Fruit fly (Drosophila melanogaster): Measurements from ENCODE around the gene CG15385.

The CG15385 gene

DNA sequence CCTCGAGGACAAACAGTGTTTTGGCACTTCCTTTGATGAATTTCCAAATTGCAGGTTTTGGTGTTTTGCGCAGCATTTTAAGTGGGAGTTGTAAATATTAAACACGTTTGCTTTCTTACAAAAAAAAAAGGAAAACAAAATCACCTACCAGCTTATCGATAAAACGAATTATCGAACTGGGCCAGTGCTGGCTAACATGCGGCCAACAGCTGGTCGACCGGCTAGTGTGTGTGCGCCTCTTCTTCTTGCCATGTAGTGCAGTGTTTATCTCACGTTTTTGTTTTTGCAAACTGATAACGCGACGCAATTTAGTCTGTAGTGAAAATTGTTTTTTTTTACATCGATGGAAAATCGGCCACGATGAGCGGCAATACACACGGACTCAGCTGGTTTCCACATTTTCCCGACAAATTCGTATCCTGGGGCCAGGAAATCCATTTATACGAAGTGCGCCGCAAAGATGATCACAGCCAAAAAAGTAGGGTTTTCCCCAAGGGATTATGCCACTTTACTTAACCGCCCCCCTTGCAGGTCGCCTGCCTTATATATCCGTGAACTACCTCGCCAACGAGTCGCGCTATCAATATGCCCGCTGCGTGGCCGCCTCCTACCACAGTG lies 4.8 kb upstream of the CG15385 start, which contains the start of the genes CG15386, CG42371 and mio (continued):
- TF ChIP-seq NC2β (GFP tag; optimal IDR thresholded peaks at IDR 0.05), result no peak
- no peak for TF ChIP-seq fu2 (GFP tag; optimal IDR thresholded peaks at IDR 0.05)
- no peak for TF ChIP-seq gsb-n (tag; optimal IDR thresholded peaks at IDR 0.05)
- TF ChIP-seq CG2202 (tag; optimal IDR thresholded peaks at IDR 0.05), result no peak
- no peak for TF ChIP-seq CG13775 (GFP tag; optimal IDR thresholded peaks at IDR 0.05)
- TF ChIP-seq wdn (GFP tag; IDR thresholded peaks at IDR 0.05), result 0 out of 2 replicates have a peak, but pooled peaks have one; percentile 19
- peak; percentile 11; the same call in 1 of the 2 replicates for TF ChIP-seq Rfx (GFP tag; IDR thresholded peaks at IDR 0.05)
- TF ChIP-seq CG4404 (GFP tag; IDR thresholded peaks at IDR 0.05), result no peak
- no peak for TF ChIP-seq bigmax (GFP tag; optimal IDR thresholded peaks at IDR 0.05)
- no peak for TF ChIP-seq cas (GFP tag; IDR thresholded peaks at IDR 0.05)
- TF ChIP-seq CG9215 (GFP tag; IDR thresholded peaks at IDR 0.05), result no peak
- TF ChIP-seq CG4707 (GFP tag; optimal IDR thresholded peaks at IDR 0.05), result no peak
- TF ChIP-seq CG12104 (GFP tag; optimal IDR thresholded peaks at IDR 0.05), result no peak
- peak; percentile 52; the same call in 1 of the 3 replicates for TF ChIP-seq Opbp (GFP tag; IDR thresholded peaks at IDR 0.05; ENCODE audit: partially characterized antibody)
- TF ChIP-seq Atf6 (GFP tag; IDR thresholded peaks at IDR 0.05), result 0 out of 2 replicates have a peak, but pooled peaks have one; percentile 19
- TF ChIP-seq sisA (GFP tag; IDR thresholded peaks at IDR 0.05), result no peak
- TF ChIP-seq CG2712 (tag; optimal IDR thresholded peaks at IDR 0.05), result peak; percentile 2
- TF ChIP-seq dpn (GFP tag; optimal IDR thresholded peaks at IDR 0.05), result peak; percentile 15 to 38
- TF ChIP-seq cad (GFP tag; optimal IDR thresholded peaks at IDR 0.05), result no peak
- peak; percentile 68 for TF ChIP-seq CG34376 (GFP tag; optimal IDR thresholded peaks at IDR 0.05)
- no peak for TF ChIP-seq CG12744 (GFP tag; optimal IDR thresholded peaks at IDR 0.05)
- no peak for TF ChIP-seq Mes4 (GFP tag; optimal IDR thresholded peaks at IDR 0.05)
- TF ChIP-seq sob (GFP tag; IDR thresholded peaks at IDR 0.05), result peak; percentile 39; the same call in 1 of the 2 replicates
- no peak for TF ChIP-seq bab2 (GFP tag; optimal IDR thresholded peaks at IDR 0.05)
- TF ChIP-seq CG1024 (GFP tag; IDR thresholded peaks at IDR 0.05), result no peak
- no peak for TF ChIP-seq eve (GFP tag; optimal IDR thresholded peaks at IDR 0.05)
- no peak for TF ChIP-seq CG30020 (tag; optimal IDR thresholded peaks at IDR 0.05)
- no peak for TF ChIP-seq CG2129 (GFP tag; IDR thresholded peaks at IDR 0.05; ENCODE audit: partially characterized antibody)
- no peak for TF ChIP-seq Usf (GFP tag; optimal IDR thresholded peaks at IDR 0.05)
- TF ChIP-seq CG14014 (GFP tag; IDR thresholded peaks at IDR 0.05), result no peak
- TF ChIP-seq Fer1 (GFP tag; optimal IDR thresholded peaks at IDR 0.05), result peak; percentile 42
- TF ChIP-seq ab (GFP tag; optimal IDR thresholded peaks at IDR 0.05), result no peak
- no peak for TF ChIP-seq luna (GFP tag; optimal IDR thresholded peaks at IDR 0.05)
- TF ChIP-seq Asciz (GFP tag; optimal IDR thresholded peaks at IDR 0.05), result no peak
- TF ChIP-seq croc (GFP tag; conservative IDR thresholded peaks at IDR 0.05), result no peak
- peak; percentile 37 for TF ChIP-seq sug (tag; optimal IDR thresholded peaks at IDR 0.05)
- TF ChIP-seq mld (GFP tag; IDR thresholded peaks at IDR 0.05; ENCODE audit: partially characterized antibody), result no peak
- no peak for TF ChIP-seq CG17361 (GFP tag; IDR thresholded peaks at IDR 0.05)
- TF ChIP-seq al (GFP tag; IDR thresholded peaks at IDR 0.05), result no peak
- TF ChIP-seq Sox102F (GFP tag; optimal IDR thresholded peaks at IDR 0.05), result no peak
- no peak for TF ChIP-seq D (optimal IDR thresholded peaks at IDR 0.05)
- no peak for TF ChIP-seq D (GFP tag; optimal IDR thresholded peaks at IDR 0.05)
- TF ChIP-seq p53 (GFP tag; optimal IDR thresholded peaks at IDR 0.05), result no peak
- no peak for TF ChIP-seq CG15696 (tag; optimal IDR thresholded peaks at IDR 0.05)
- TF ChIP-seq CG15601 (tag; optimal IDR thresholded peaks at IDR 0.05), result no peak
- TF ChIP-seq NFAT (GFP tag; IDR thresholded peaks at IDR 0.05), result no peak; the same call in 1 of the 2 replicates
- no peak for TF ChIP-seq bcd (GFP tag; optimal IDR thresholded peaks at IDR 0.05)
- TF ChIP-seq abd-A (tag; optimal IDR thresholded peaks at IDR 0.05), result no peak
- TF ChIP-seq Kr (GFP tag; optimal IDR thresholded peaks at IDR 0.05), result no peak
- TF ChIP-seq CG10979 (tag; optimal IDR thresholded peaks at IDR 0.05), result no peak
- no peak for TF ChIP-seq Nf-YC (tag; optimal IDR thresholded peaks at IDR 0.05)
